Worm (Caenorhabditis elegans): ENCODE data around the gene Y38C1AA.6.
A peak's percentile ranks its signal among the peaks of the same experiment; 100 is the strongest.

Gene Y38C1AA.6

DNA sequence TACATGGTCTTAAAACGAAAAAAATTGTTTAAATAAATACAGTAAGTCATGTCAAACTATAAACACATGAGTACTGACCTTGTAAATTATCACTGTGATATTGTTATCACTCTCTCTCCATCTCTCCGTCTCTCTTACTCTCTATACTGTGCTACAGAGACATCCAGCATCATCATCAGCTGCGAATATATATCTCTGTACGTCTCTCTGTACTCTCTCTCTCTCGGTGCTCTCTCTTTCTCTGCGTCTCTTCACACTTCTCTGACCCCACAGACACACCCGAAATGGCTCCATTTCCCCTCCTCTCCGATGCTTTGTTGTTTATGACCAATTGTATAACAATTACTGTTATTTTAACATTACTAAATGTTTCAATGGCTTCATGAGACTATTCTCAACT, 48.0 kb downstream of the Y38C1AA.6 start:
- no peak for TF ChIP-seq lin-35 (GFP tag; optimal IDR thresholded peaks at IDR 0.05)
- TF ChIP-seq ekl-4 (GFP tag; IDR thresholded peaks at IDR 0.05): 0 out of 2 replicates have a peak, but pooled peaks have one; percentile 26
- TF ChIP-seq dox-1 (GFP tag; IDR thresholded peaks at IDR 0.05): peak; percentile 57; the same call in 1 of the 2 replicates
- no peak for TF ChIP-seq madf-8 (GFP tag; conservative IDR thresholded peaks at IDR 0.05)
- no peak for TF ChIP-seq ceh-40 (GFP tag; IDR thresholded peaks at IDR 0.05)
- TF ChIP-seq atf-7 (tag; optimal IDR thresholded peaks at IDR 0.05): peak; percentile 20
- TF ChIP-seq attf-6 (GFP tag; IDR thresholded peaks at IDR 0.05): no peak
- no peak for TF ChIP-seq pbrm-1 (GFP tag; IDR thresholded peaks at IDR 0.05)
- TF ChIP-seq lsl-1 (GFP tag; optimal IDR thresholded peaks at IDR 0.05): no peak
- no peak for TF ChIP-seq nhr-27 (tag; optimal IDR thresholded peaks at IDR 0.05)
- TF ChIP-seq Y56A3A.18 (GFP tag; IDR thresholded peaks at IDR 0.05): no peak
- TF ChIP-seq rec-8 (tag; optimal IDR thresholded peaks at IDR 0.05): no peak
- TF ChIP-seq C17E4.6 (GFP tag; IDR thresholded peaks at IDR 0.05): no peak
- TF ChIP-seq lin-40 (tag; optimal IDR thresholded peaks at IDR 0.05): peak; percentile 38
- peak; percentile 82 for TF ChIP-seq hmg-1.2 (GFP tag; IDR thresholded peaks at IDR 0.05)
- no peak for TF ChIP-seq die-1 (tag; optimal IDR thresholded peaks at IDR 0.05)
- TF ChIP-seq athp-1 (tag; optimal IDR thresholded peaks at IDR 0.05): no peak
- peak; percentile 87 for TF ChIP-seq nhr-80 (tag; optimal IDR thresholded peaks at IDR 0.05)
- no peak for TF ChIP-seq ztf-28 (GFP tag; IDR thresholded peaks at IDR 0.05)
- no peak for TF ChIP-seq pha-4 (tag; optimal IDR thresholded peaks at IDR 0.05)
- no peak for TF ChIP-seq snpc-1.3 (tag; optimal IDR thresholded peaks at IDR 0.05; ENCODE audit: insufficient read depth)
- no peak for TF ChIP-seq D2030.7 (GFP tag; IDR thresholded peaks at IDR 0.05)
- TF ChIP-seq somi-1 (GFP tag; optimal IDR thresholded peaks at IDR 0.05): no peak
- TF ChIP-seq nfya-1 (tag; optimal IDR thresholded peaks at IDR 0.05; ENCODE audit: borderline replicate concordance, insufficient read depth): no peak
- peak; percentile 7 for TF ChIP-seq lin-54 (GFP tag; optimal IDR thresholded peaks at IDR 0.05)
- no peak for TF ChIP-seq zfh-2 (GFP tag; conservative IDR thresholded peaks at IDR 0.05)
- TF ChIP-seq akir-1 (GFP tag; optimal IDR thresholded peaks at IDR 0.05): no peak
- peak; percentile 66 for TF ChIP-seq attf-5 (GFP tag; optimal IDR thresholded peaks at IDR 0.05)
- TF ChIP-seq ceh-27 (GFP tag; optimal IDR thresholded peaks at IDR 0.05): no peak
- TF ChIP-seq hsf-1 (GFP tag; IDR thresholded peaks at IDR 0.05): no peak
- no peak for TF ChIP-seq ceh-58 (GFP tag; IDR thresholded peaks at IDR 0.05)
- 0 out of 2 replicates have a peak, but pooled peaks have one; percentile 37 for TF ChIP-seq mcd-1 (GFP tag; IDR thresholded peaks at IDR 0.05)
- 0 out of 2 replicates have a peak, but pooled peaks have one; percentile 33 for TF ChIP-seq B0336.3 (GFP tag; IDR thresholded peaks at IDR 0.05)
- no peak for TF ChIP-seq ama-1 (optimal IDR thresholded peaks at IDR 0.05)
- no peak for TF ChIP-seq ama-1 (GFP tag; optimal IDR thresholded peaks at IDR 0.05)
- TF ChIP-seq cebp-1 (GFP tag; IDR thresholded peaks at IDR 0.05): no peak
- peak; percentile 46 for TF ChIP-seq cebp-1 (tag; optimal IDR thresholded peaks at IDR 0.05)
